Worm (Caenorhabditis elegans) whole organism, late embryonic: ENCODE data around the gene pigs-1.

Experiments used
- Y22D7AL.16 ChIP-seq: sonication (generic microtip); optimal IDR thresholded peaks from 2 replicates; lab custom pipeline; 2016; ENCODE audit warnings: missing genetic modification characterization, missing compliant biosample characterization
- elt-2 ChIP-seq: sonication (generic microtip); optimal IDR thresholded peaks from 2 replicates; lab custom pipeline; 2016; ENCODE audit warnings: missing genetic modification reagents, missing genetic modification characterization, missing compliant biosample characterization
- ets-4 ChIP-seq: sonication (generic microtip); optimal IDR thresholded peaks from 2 replicates; lab custom pipeline; 2016; ENCODE audit warnings: missing genetic modification characterization, missing compliant biosample characterization
- fax-1 ChIP-seq: sonication (generic microtip); optimal IDR thresholded peaks from 2 replicates; lab custom pipeline; 2016; ENCODE audit warnings: missing genotype, missing genetic modification characterization, missing compliant biosample characterization
- nfya-1 ChIP-seq: sonication (generic microtip); optimal IDR thresholded peaks from 2 replicates; lab custom pipeline; 2017; ENCODE audit warnings: missing genetic modification characterization, mild to moderate bottlenecking, missing compliant biosample characterization, antibody characterized with exemption, moderate library complexity
- pag-3 ChIP-seq: sonication (generic microtip); optimal IDR thresholded peaks from 2 replicates; lab custom pipeline; 2016; ENCODE audit warnings: missing compliant biosample characterization, missing genetic modification characterization, borderline replicate concordance
- pqm-1 ChIP-seq: sonication (generic microtip); optimal IDR thresholded peaks from 2 replicates; lab custom pipeline; 2016; ENCODE audit warnings: missing genetic modification characterization, missing compliant biosample characterization
- ref-2 ChIP-seq: sonication (generic microtip); optimal IDR thresholded peaks from 2 replicates; lab custom pipeline; 2016; ENCODE audit warnings: missing genetic modification characterization, missing compliant biosample characterization
- tbx-2 ChIP-seq: sonication (generic microtip); optimal IDR thresholded peaks from 2 replicates; lab custom pipeline; 2016; ENCODE audit warnings: missing genetic modification characterization, missing compliant biosample characterization

- no peak for TF ChIP-seq elt-2 (tag; lab: Kevin White, UChicago)
- no peak for TF ChIP-seq nfya-1 (tag; lab: Kevin White, UChicago)
- TF ChIP-seq ref-2 (tag; lab: Kevin White, UChicago) = no peak
- TF ChIP-seq ets-4 (tag; lab: Kevin White, UChicago) = no peak
- no peak for TF ChIP-seq fax-1 (tag; lab: Kevin White, UChicago)
- TF ChIP-seq Y22D7AL.16 = no peak
- TF ChIP-seq pag-3 (tag; lab: Kevin White, UChicago) = no peak
- TF ChIP-seq tbx-2 (tag; lab: Kevin White, UChicago) = no peak
- TF ChIP-seq pqm-1 (tag; lab: Kevin White, UChicago) = no peak
These were observed 32.1 kb downstream of the pigs-1 start for ce11 chrIV:10116765-10117164.
